Worm (Caenorhabditis elegans) whole organism, late embryonic: Measurements from ENCODE around the gene Y38F1A.1.

Experiments used
- T23F11.4 ChIP-seq: fragments of 200-800 bp; sonication (Bioruptor generic); optimal IDR thresholded peaks from 2 replicates; lab custom pipeline; 2018; ENCODE audit warnings: mild to moderate bottlenecking, missing genetic modification characterization, missing compliant biosample characterization
- Y22D7AL.16 ChIP-seq: sonication (generic microtip); optimal IDR thresholded peaks from 2 replicates; lab custom pipeline; 2016; ENCODE audit warnings: missing genetic modification characterization, missing compliant biosample characterization
- ama-1 ChIP-seq: fragments of 150-350 bp; optimal IDR thresholded peaks from 2 replicates; lab custom pipeline; 2014
- fkh-10 ChIP-seq: fragments of 150-350 bp; optimal IDR thresholded peaks from 2 replicates; lab custom pipeline; 2014; ENCODE audit warnings: missing biosample characterization, missing genetic modification reagents, missing genetic modification characterization
- gmeb-2 ChIP-seq: sonication (generic microtip); optimal IDR thresholded peaks from 2 replicates; lab custom pipeline; 2016; ENCODE audit warnings: missing genetic modification characterization, inconsistent platforms, missing compliant biosample characterization
- hlh-30 ChIP-seq: sonication (generic microtip); optimal IDR thresholded peaks from 2 replicates; lab custom pipeline; 2017; ENCODE audit warnings: antibody characterized with exemption, missing genetic modification characterization, missing compliant biosample characterization; ENCODE audit not compliant: insufficient read depth
- lim-6 ChIP-seq: sonication (generic microtip); optimal IDR thresholded peaks from 2 replicates; lab custom pipeline; 2016; ENCODE audit warnings: missing genetic modification characterization, missing compliant biosample characterization
- lin-11 ChIP-seq: fragments of 200-800 bp; sonication (Bioruptor generic); optimal IDR thresholded peaks from 2 replicates; lab custom pipeline; 2018; ENCODE audit warnings: mild to moderate bottlenecking, missing genetic modification characterization, missing compliant biosample characterization
- nhr-11 ChIP-seq: fragments of 150-350 bp; optimal IDR thresholded peaks from 2 replicates; lab custom pipeline; 2014; ENCODE audit warnings: missing biosample characterization, missing genetic modification characterization
- pha-2 ChIP-seq: sonication (generic microtip); optimal IDR thresholded peaks from 2 replicates; lab custom pipeline; 2017; ENCODE audit warnings: mild to moderate bottlenecking, missing genetic modification characterization, missing compliant biosample characterization
- pha-4 ChIP-seq: fragments of 150-350 bp; optimal IDR thresholded peaks from 2 replicates; lab custom pipeline; 2018; ENCODE audit warnings: missing biosample characterization, missing genetic modification reagents, missing genetic modification characterization
- tbx-2 ChIP-seq: sonication (generic microtip); optimal IDR thresholded peaks from 2 replicates; lab custom pipeline; 2016; ENCODE audit warnings: missing genetic modification characterization, missing compliant biosample characterization
- unc-55 ChIP-seq: sonication (generic microtip); optimal IDR thresholded peaks from 2 replicates; lab custom pipeline; 2017; ENCODE audit warnings: missing biosample characterization, missing genetic modification reagents, missing genetic modification characterization
- unc-86 ChIP-seq: sonication (generic microtip); optimal IDR thresholded peaks from 2 replicates; lab custom pipeline; 2016; ENCODE audit warnings: missing genetic modification characterization, missing compliant biosample characterization

- TF ChIP-seq hlh-30 (tag; lab: Kevin White, UChicago) (no peak), unc-86 (tag; lab: Kevin White, UChicago) (no peak), T23F11.4 (GFP tag; lab: Kevin White, UChicago) (no peak), nhr-11 (no peak), unc-55 (GFP tag; lab: Kevin White, UChicago) (no peak), fkh-10 (no peak), gmeb-2 (tag; lab: Kevin White, UChicago) (no peak), ama-1 (no peak), lin-11 (tag; lab: Kevin White, UChicago) (no peak), tbx-2 (tag; lab: Kevin White, UChicago) (no peak), lim-6 (tag; lab: Kevin White, UChicago) (no peak), pha-4 (no peak), Y22D7AL.16 (tag; lab: Kevin White, UChicago) (no peak), pha-2 (tag; lab: Kevin White, UChicago) (no peak)
Observed at ce11 chrII:12925551-12925950, 29.0 kb downstream of the Y38F1A.1 start, which contains the start of gene F58G1.8.
